Worm (Caenorhabditis elegans) whole organism, L4 larva: ENCODE data around the gene T24F1.4.

Experiments used
- F10B5.3 ChIP-seq: sonication (generic microtip); optimal IDR thresholded peaks from 2 replicates; lab custom pipeline; 2016; ENCODE audit warnings: mild to moderate bottlenecking, missing genetic modification characterization, missing compliant biosample characterization
- F44E2.7 ChIP-seq: fragments of 200-800 bp; sonication (Bioruptor generic); IDR thresholded peaks from 2 replicates; pipeline ENCODE4 v2.1.2; 2022; ENCODE audit warnings: missing genetic modification characterization, missing compliant biosample characterization
- T26A8.4 ChIP-seq: fragments of 200-800 bp; sonication (Bioruptor generic); IDR thresholded peaks from 2 replicates; pipeline ENCODE4 v1.3.6; 2022; ENCODE audit warnings: missing genetic modification characterization, missing compliant biosample characterization
- Y48G9A.11 ChIP-seq: fragments of 200-800 bp; sonication (Bioruptor generic); IDR thresholded peaks from 2 replicates; pipeline ENCODE4 v1.3.6; 2022; ENCODE audit warnings: missing genetic modification reagents, missing genetic modification characterization, missing compliant biosample characterization
- ZK337.2 ChIP-seq: fragments of 200-800 bp; sonication (Bioruptor generic); IDR thresholded peaks from 2 replicates; pipeline ENCODE4 v1.3.6; 2022; ENCODE audit warnings: missing genetic modification reagents, missing genetic modification characterization, missing compliant biosample characterization
- ZK546.5 ChIP-seq, 2 experiments: sonication (generic microtip); optimal IDR thresholded peaks; 2 replicates each; lab custom pipeline; 2017; ENCODE audit warnings: missing biosample characterization in 2 of 2, missing genetic modification characterization in 2 of 2
- aly-2 ChIP-seq: sonication (generic microtip); optimal IDR thresholded peaks from 2 replicates; lab custom pipeline; 2018; ENCODE audit warnings: missing biosample characterization, missing genetic modification characterization
- ama-1 ChIP-seq: fragments of 150-350 bp; optimal IDR thresholded peaks from 2 replicates; lab custom pipeline; 2014; ENCODE audit warnings: inconsistent platforms, mixed read lengths
- arid-1 ChIP-seq: fragments of 200-800 bp; sonication (Bioruptor generic); conservative IDR thresholded peaks from 2 replicates; pipeline ENCODE4 v1.3.6; 2022; ENCODE audit warnings: missing genetic modification reagents, missing genetic modification characterization, missing compliant biosample characterization
- ceh-20 ChIP-seq: fragments of 200-800 bp; sonication (Bioruptor generic); IDR thresholded peaks from 2 replicates; pipeline ENCODE4 v1.3.6; 2022; ENCODE audit warnings: missing genetic modification reagents, missing genetic modification characterization, missing compliant biosample characterization
- ceh-62 ChIP-seq: sonication (generic microtip); optimal IDR thresholded peaks from 2 replicates; lab custom pipeline; 2017; ENCODE audit warnings: missing biosample characterization, missing genetic modification characterization
- ceh-82 ChIP-seq: sonication (generic microtip); optimal IDR thresholded peaks from 2 replicates; lab custom pipeline; 2017; ENCODE audit warnings: missing biosample characterization, missing genetic modification characterization
- daf-12 ChIP-seq: fragments of 150-350 bp; optimal IDR thresholded peaks from 2 replicates; lab custom pipeline; 2014; ENCODE audit warnings: missing biosample characterization, missing genetic modification reagents, missing genetic modification characterization
- egl-27 ChIP-seq: sonication (generic microtip); optimal IDR thresholded peaks from 3 replicates; lab custom pipeline; 2017; ENCODE audit warnings: missing biosample characterization, missing genetic modification reagents, missing genetic modification characterization
- lin-15B ChIP-seq: fragments of 150-350 bp; sonication (generic microtip); optimal IDR thresholded peaks from 3 replicates; lab custom pipeline; 2014; ENCODE audit warnings: missing biosample characterization, missing genetic modification characterization
- lsy-2 ChIP-seq, 2 experiments: fragments of 150-350 bp in 1 of 2; sonication (generic microtip) in 1 of 2; optimal IDR thresholded peaks; 2 replicates each; lab custom pipeline; 2014 to 2017; ENCODE audit warnings: missing biosample characterization in 2 of 2, missing genetic modification characterization in 2 of 2
- mdt-29 ChIP-seq: fragments of 200-800 bp; sonication (Bioruptor generic); IDR thresholded peaks from 2 replicates; pipeline ENCODE4 v1.3.6; 2022; ENCODE audit warnings: missing genetic modification reagents, missing genetic modification characterization, missing compliant biosample characterization
- mep-1 ChIP-seq: fragments of 150-350 bp; sonication (generic microtip); optimal IDR thresholded peaks from 3 replicates; lab custom pipeline; 2014; ENCODE audit warnings: missing biosample characterization, missing genetic modification characterization
- mes-2 ChIP-seq: sonication (generic microtip); optimal IDR thresholded peaks from 2 replicates; lab custom pipeline; 2016; ENCODE audit warnings: missing genotype, mild to moderate bottlenecking, missing genetic modification characterization, missing compliant biosample characterization; ENCODE audit not compliant: poor library complexity, severe bottlenecking
- nhr-111 ChIP-seq: fragments of 200-800 bp; sonication (Bioruptor generic); optimal IDR thresholded peaks from 2 replicates; lab custom pipeline; 2018; ENCODE audit warnings: mild to moderate bottlenecking, missing genetic modification characterization, missing compliant biosample characterization
- nhr-41 ChIP-seq: fragments of 200-800 bp; sonication (Bioruptor generic); IDR thresholded peaks from 2 replicates; pipeline ENCODE4 v1.3.6; 2022; ENCODE audit warnings: missing genetic modification reagents, missing genetic modification characterization, missing compliant biosample characterization
- nhr-48 ChIP-seq: sonication (generic microtip); optimal IDR thresholded peaks from 2 replicates; lab custom pipeline; 2016; ENCODE audit warnings: mild to moderate bottlenecking, missing genetic modification characterization, missing compliant biosample characterization
- nhr-6 ChIP-seq: fragments of 150-350 bp; optimal IDR thresholded peaks from 2 replicates; lab custom pipeline; 2014; ENCODE audit warnings: missing biosample characterization, missing genetic modification characterization
- set-16 ChIP-seq: fragments of 200-800 bp; sonication (Bioruptor generic); IDR thresholded peaks from 2 replicates; pipeline ENCODE4 v1.3.6; 2022; ENCODE audit warnings: missing genetic modification reagents, missing genetic modification characterization, missing compliant biosample characterization
- skn-1 ChIP-seq: fragments of 150-350 bp; optimal IDR thresholded peaks from 2 replicates; lab custom pipeline; 2014; ENCODE audit warnings: missing biosample characterization, missing genetic modification characterization
- snpc-4 ChIP-seq: fragments of 150-350 bp; optimal IDR thresholded peaks from 2 replicates; lab custom pipeline; 2014; ENCODE audit warnings: missing biosample characterization, missing genetic modification characterization
- tra-1 ChIP-seq: fragments of 200-800 bp; sonication (Bioruptor generic); IDR thresholded peaks from 2 replicates; pipeline ENCODE4 v1.3.6; 2022; ENCODE audit warnings: missing genetic modification reagents, missing genetic modification characterization, missing compliant biosample characterization
- unc-62 ChIP-seq, 3 experiments: fragments of 150-350 bp in 1 of 3; sonication (generic microtip); optimal IDR thresholded peaks in 2 of 3; peaks in 1 of 3; 1 replicate in 1 of 3; 2 replicates in 2 of 3; lab custom pipeline; 2014 to 2017; ENCODE audit warnings: missing biosample characterization in 3 of 3, missing genetic modification characterization in 3 of 3, missing genetic modification reagents in 3 of 3, missing genotype in 1 of 3
- zag-1 ChIP-seq: fragments of 150-350 bp; optimal IDR thresholded peaks from 2 replicates; lab custom pipeline; 2014; ENCODE audit warnings: missing biosample characterization, missing genetic modification characterization
- zip-2 ChIP-seq: fragments of 150-350 bp; optimal IDR thresholded peaks from 2 replicates; lab custom pipeline; 2014; ENCODE audit warnings: missing biosample characterization, missing genetic modification characterization

Gene T24F1.4

ce11 chrII:11279971-11280370 lies 34.1 kb downstream of the T24F1.4 start:
- TF ChIP-seq ZK337.2 (GFP tag; lab: Robert Waterston, UW) (no peak), set-16 (0 out of 2 replicates have a peak, but pooled peaks have one; percentile 11), ceh-82 (tag; lab: Kevin White, UChicago) (no peak)
- TF ChIP-seq, all 104 proteins: peak for 1

- no peak for TF ChIP-seq ama-1 (lab: Kevin White, UChicago)
- TF ChIP-seq unc-62 (GFP tag; optimal IDR thresholded peaks at IDR 0.05 in 1 of 2; lab: Kevin White, UChicago): peak in 1 of 2 experiments; percentile 1
- no peak for TF ChIP-seq unc-62 (tag; optimal IDR thresholded peaks at IDR 0.05; lab: Kevin White, UChicago)
Observed at ce11 chrII:11276879-11277278, 37.2 kb downstream of the T24F1.4 start.

- TF ChIP-seq mdt-29: no peak
- no peak for TF ChIP-seq nhr-48 (tag; lab: Kevin White, UChicago)
- TF ChIP-seq zag-1 (tag; lab: Kevin White, UChicago): no peak
- TF ChIP-seq arid-1 (GFP tag; lab: Robert Waterston, UW): no peak
- no peak for TF ChIP-seq daf-12 (tag; lab: Kevin White, UChicago)
- TF ChIP-seq nhr-6: no peak
- no peak for TF ChIP-seq ZK546.5 (tag; optimal IDR thresholded peaks at IDR 0.05; lab: Kevin White, UChicago)
- no peak for TF ChIP-seq ceh-62
- no peak for TF ChIP-seq ceh-20 (GFP tag; lab: Robert Waterston, UW)
Observed at ce11 chrII:11275484-11275883, 38.6 kb downstream of the T24F1.4 start.

ce11 chrII:11274876-11275275 lies 39.2 kb downstream of the T24F1.4 start:
- no peak for TF ChIP-seq lsy-2 (tag; optimal IDR thresholded peaks at IDR 0.05; lab: Kevin White, UChicago)
- TF ChIP-seq nhr-111 (GFP tag; lab: Kevin White, UChicago): no peak
- TF ChIP-seq skn-1 (tag; lab: Kevin White, UChicago): no peak
- TF ChIP-seq aly-2 (tag; lab: Kevin White, UChicago): no peak
- TF ChIP-seq F44E2.7 (GFP tag; lab: Robert Waterston, UW): no peak
- TF ChIP-seq F10B5.3 (tag; lab: Kevin White, UChicago): no peak
- no peak for TF ChIP-seq egl-27

ce11 chrII:11270829-11271228 lies 43.2 kb downstream of the T24F1.4 start:
- TF ChIP-seq mes-2 (tag; lab: Kevin White, UChicago): no peak
- TF ChIP-seq set-16: peak; percentile 91

- TF ChIP-seq lin-15B (no peak), skn-1 (tag; lab: Kevin White, UChicago) (no peak), zip-2 (tag; lab: Kevin White, UChicago) (no peak), nhr-111 (GFP tag; lab: Kevin White, UChicago) (no peak), T26A8.4 (no peak), mdt-29 (no peak), nhr-41 (GFP tag; lab: Robert Waterston, UW) (no peak), tra-1 (GFP tag; lab: Robert Waterston, UW) (no peak), ceh-20 (GFP tag; lab: Robert Waterston, UW) (no peak), mep-1 (tag; lab: Kevin White, UChicago) (no peak), Y48G9A.11 (no peak), snpc-4 (no peak)
Observed at ce11 chrII:11268822-11269221, 45.2 kb downstream of the T24F1.4 start, which contains the start of gene cut-1. TSS of gene cut-1 (plus strand) at chrII:11269122.
